Worm (Caenorhabditis elegans) whole organism, young adult: ENCODE results near the gene spig-1.

Experiments used
- F39B2.1 ChIP-seq: fragments of 200-800 bp; sonication (Bioruptor generic); IDR thresholded peaks from 2 replicates; pipeline ENCODE4 v1.3.6; 2022; ENCODE audit warnings: missing genetic modification reagents, missing genetic modification characterization, missing compliant biosample characterization
- ZK185.1 ChIP-seq: sonication (generic microtip); optimal IDR thresholded peaks from 2 replicates; lab custom pipeline; 2016; ENCODE audit warnings: mild to moderate bottlenecking, missing genetic modification characterization, missing compliant biosample characterization; ENCODE audit not compliant: poor library complexity, severe bottlenecking
- attf-5 ChIP-seq: fragments of 200-800 bp; sonication (Bioruptor generic); optimal IDR thresholded peaks from 2 replicates; lab custom pipeline; 2018; ENCODE audit warnings: mild to moderate bottlenecking, missing genetic modification characterization, missing compliant biosample characterization
- bed-2 ChIP-seq: fragments of 200-800 bp; sonication (Bioruptor generic); IDR thresholded peaks from 2 replicates; pipeline ENCODE4 v1.3.6; 2022; ENCODE audit warnings: missing genetic modification reagents, missing genetic modification characterization, missing compliant biosample characterization
- lsy-27 ChIP-seq: sonication (generic microtip); optimal IDR thresholded peaks from 2 replicates; lab custom pipeline; 2017; ENCODE audit warnings: missing genetic modification characterization, mild to moderate bottlenecking, missing compliant biosample characterization, antibody characterized with exemption, missing genotype, borderline replicate concordance; ENCODE audit not compliant: insufficient read depth
- mcd-1 ChIP-seq: fragments of 200-800 bp; sonication (Bioruptor generic); IDR thresholded peaks from 2 replicates; pipeline ENCODE4 v1.3.6; 2022; ENCODE audit warnings: missing genetic modification reagents, missing genetic modification characterization, missing compliant biosample characterization
- pha-4 ChIP-seq: fragments of 150-350 bp; sonication (generic microtip); optimal IDR thresholded peaks from 2 replicates; lab custom pipeline; 2014; ENCODE audit warnings: missing biosample characterization, missing genetic modification reagents, missing genetic modification characterization

DNA sequence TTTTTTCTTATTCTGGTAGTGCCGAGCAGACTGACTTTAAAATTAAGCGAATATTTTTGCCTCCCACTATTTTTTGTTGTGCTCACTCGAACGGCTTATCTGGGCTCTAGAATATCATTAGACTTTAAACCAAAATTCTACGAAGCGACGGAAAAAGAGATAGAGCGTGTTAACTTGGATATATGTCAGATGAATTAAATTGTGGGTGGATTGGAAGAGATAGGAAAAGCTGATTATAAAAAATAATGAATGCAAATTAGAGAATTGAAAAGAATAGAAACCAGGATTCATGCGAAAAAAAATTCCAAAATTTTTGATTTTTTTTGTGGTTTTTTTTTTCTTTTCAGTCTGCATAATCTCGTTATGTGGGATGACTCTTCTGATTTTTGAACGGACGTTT is 29.7 kb upstream of the spig-1 start, which contains the start of gene F20A1.4:
- TF ChIP-seq pha-4 (no peak), bed-2 (GFP tag; lab: Robert Waterston, UW) (no peak), mcd-1 (GFP tag; lab: Robert Waterston, UW) (no peak), ZK185.1 (tag; lab: Kevin White, UChicago) (no peak), lsy-27 (tag; lab: Kevin White, UChicago) (no peak), attf-5 (GFP tag; lab: Kevin White, UChicago) (no peak), F39B2.1 (GFP tag; lab: Robert Waterston, UW) (no peak)
